Fruit fly (Drosophila melanogaster): ENCODE results near the gene CG43082.

Gene CG43082

dm6 chr3L:15638524-15638923 lies 23.1 kb upstream of the CG43082 start (continued):
- TF ChIP-seq CG6854 (GFP tag; optimal IDR thresholded peaks at IDR 0.05) (no peak), oc (tag; optimal IDR thresholded peaks at IDR 0.05) (peak; percentile 39), CG3065 (GFP tag; optimal IDR thresholded peaks at IDR 0.05) (no peak), Mes4 (GFP tag; optimal IDR thresholded peaks at IDR 0.05) (no peak), Kr (GFP tag; optimal IDR thresholded peaks at IDR 0.05) (peak; percentile 24), CG18619 (GFP tag; optimal IDR thresholded peaks at IDR 0.05) (no peak), CG2678 (tag; optimal IDR thresholded peaks at IDR 0.05) (no peak), lola (GFP tag; optimal IDR thresholded peaks at IDR 0.05) (no peak), Nf-YC (tag; optimal IDR thresholded peaks at IDR 0.05) (no peak), sob (GFP tag; IDR thresholded peaks at IDR 0.05) (no peak), HLH3B (GFP tag; IDR thresholded peaks at IDR 0.05) (no peak), CG15269 (tag; optimal IDR thresholded peaks at IDR 0.05) (no peak), Scr (GFP tag; IDR thresholded peaks at IDR 0.05; ENCODE audit: partially characterized antibody) (no peak), kay (GFP tag; optimal IDR thresholded peaks at IDR 0.05) (no peak), HLHmδ (GFP tag; optimal IDR thresholded peaks at IDR 0.05) (no peak), CG8359 (GFP tag; optimal IDR thresholded peaks at IDR 0.05; ENCODE audit: borderline replicate concordance) (no peak), Jarid2 (GFP tag; optimal IDR thresholded peaks at IDR 0.05) (no peak), CG43689 (GFP tag; IDR thresholded peaks at IDR 0.05) (no peak), z (GFP tag; IDR thresholded peaks at IDR 0.05) (no peak), Sry-δ (GFP tag; optimal IDR thresholded peaks at IDR 0.05) (no peak), mam (GFP tag; optimal IDR thresholded peaks at IDR 0.05) (no peak), CG6683 (GFP tag; optimal IDR thresholded peaks at IDR 0.05) (no peak), CkIIα-i1 (GFP tag; IDR thresholded peaks at IDR 0.05) (no peak), hb (GFP tag; IDR thresholded peaks at IDR 0.05; ENCODE audit: partially characterized antibody) (no peak), crol (GFP tag; IDR thresholded peaks at IDR 0.05) (no peak), CG31388 (GFP tag; optimal IDR thresholded peaks at IDR 0.05) (no peak), CG10209 (GFP tag; optimal IDR thresholded peaks at IDR 0.05) (no peak), sug (tag; optimal IDR thresholded peaks at IDR 0.05) (no peak), Chrac-16 (GFP tag; optimal IDR thresholded peaks at IDR 0.05) (no peak), CG10267 (tag; optimal IDR thresholded peaks at IDR 0.05) (no peak)

dm6 chr3L:15639978-15640377 lies 21.7 kb upstream of the CG43082 start:
- TF ChIP-seq chinmo (GFP tag; IDR thresholded peaks at IDR 0.05; ENCODE audit: partially characterized antibody) (no peak), Antp (GFP tag; optimal IDR thresholded peaks at IDR 0.05) (peak; percentile 17), CG11093 (GFP tag; IDR thresholded peaks at IDR 0.05) (0 out of 3 replicates have a peak, but pooled peaks have one; percentile 27), Med (GFP tag) (peak; percentile 31), CG9727 (GFP tag; optimal IDR thresholded peaks at IDR 0.05) (peak; percentile 23), CG11504 (tag; optimal IDR thresholded peaks at IDR 0.05) (peak; percentile 16), CG8765 (GFP tag; IDR thresholded peaks at IDR 0.05) (no peak), prd (optimal IDR thresholded peaks at IDR 0.05) (no peak), prd (GFP tag; IDR thresholded peaks at IDR 0.05) (peak; percentile 58; the same call in 1 of the 3 replicates), grau (tag; optimal IDR thresholded peaks at IDR 0.05) (peak; percentile 3), CG2712 (tag; optimal IDR thresholded peaks at IDR 0.05) (peak; percentile 43), CG32772 (GFP tag; IDR thresholded peaks at IDR 0.05) (no peak), CG13894 (tag; optimal IDR thresholded peaks at IDR 0.05) (no peak), scrt (GFP tag; optimal IDR thresholded peaks at IDR 0.05) (peak; percentile 36), CG1602 (GFP tag; optimal IDR thresholded peaks at IDR 0.05) (peak; percentile 0), Kr (GFP tag; optimal IDR thresholded peaks at IDR 0.05) (no peak), CG12391 (tag; optimal IDR thresholded peaks at IDR 0.05) (peak; percentile 23), CG6689 (GFP tag; IDR thresholded peaks at IDR 0.05) (peak; percentile 34; the same call in 1 of the 2 replicates), Oli (tag; optimal IDR thresholded peaks at IDR 0.05) (peak; percentile 26), tgo (GFP tag; IDR thresholded peaks at IDR 0.05) (no peak), dmrt11E (tag; optimal IDR thresholded peaks at IDR 0.05) (peak; percentile 31), pum (GFP tag; optimal IDR thresholded peaks at IDR 0.05) (peak; percentile 10), sd (tag; optimal IDR thresholded peaks at IDR 0.05) (no peak)
